Fruit fly (Drosophila melanogaster): ENCODE measurements around the gene CG17721.
A peak's percentile ranks its signal among the peaks of the same experiment; 100 is the strongest.

Gene CG17721

dm6 chr3R:11253768-11254167, 18.8 kb downstream of the CG17721 start:
- TF ChIP-seq EcR (GFP tag; optimal IDR thresholded peaks at IDR 0.05) (no peak), CG15710 (tag; optimal IDR thresholded peaks at IDR 0.05) (no peak), gl (tag; optimal IDR thresholded peaks at IDR 0.05) (no peak), fd96Ca (GFP tag; IDR thresholded peaks at IDR 0.05) (no peak), CG10348 (GFP tag; IDR thresholded peaks at IDR 0.05) (no peak), CG12605 (GFP tag; IDR thresholded peaks at IDR 0.05) (no peak), rn (GFP tag; IDR thresholded peaks at IDR 0.05) (no peak), CG9948 (tag; optimal IDR thresholded peaks at IDR 0.05) (no peak), Ets98B (GFP tag; IDR thresholded peaks at IDR 0.05) (no peak), Snoo (tag; optimal IDR thresholded peaks at IDR 0.05) (no peak), CG8159 (tag; optimal IDR thresholded peaks at IDR 0.05) (no peak), Pif1B (GFP tag; optimal IDR thresholded peaks at IDR 0.05) (no peak), CG34367 (tag; optimal IDR thresholded peaks at IDR 0.05) (no peak), CG8301 (tag; optimal IDR thresholded peaks at IDR 0.05) (no peak), Pif1A (GFP tag; optimal IDR thresholded peaks at IDR 0.05) (no peak), CG4496 (GFP tag; IDR thresholded peaks at IDR 0.05) (no peak)

dm6 chr3R:11254382-11254953, 19.5 kb downstream of the CG17721 start:
- TF ChIP-seq D1 (tag; optimal IDR thresholded peaks at IDR 0.05) (no peak), CG13204 (GFP tag; optimal IDR thresholded peaks at IDR 0.05) (no peak), gl (tag; optimal IDR thresholded peaks at IDR 0.05) (no peak), CG4496 (GFP tag; IDR thresholded peaks at IDR 0.05) (no peak), CG32121 (GFP tag; IDR thresholded peaks at IDR 0.05) (no peak)

dm6 chr3R:11257537-11257936, 22.6 kb downstream of the CG17721 start:
- TF ChIP-seq Pif1A (GFP tag; optimal IDR thresholded peaks at IDR 0.05) (no peak), gl (tag; optimal IDR thresholded peaks at IDR 0.05) (no peak), EcR (GFP tag; optimal IDR thresholded peaks at IDR 0.05) (no peak), CG14655 (GFP tag; optimal IDR thresholded peaks at IDR 0.05) (no peak)

dm6 chr3R:11260966-11261530, 26.1 kb downstream of the CG17721 start:
- TF ChIP-seq CG10348 (GFP tag; IDR thresholded peaks at IDR 0.05) (no peak), CG17806 (tag; optimal IDR thresholded peaks at IDR 0.05) (no peak), EcR (GFP tag; optimal IDR thresholded peaks at IDR 0.05) (no peak), CG15710 (tag; optimal IDR thresholded peaks at IDR 0.05) (no peak), CG8301 (tag; optimal IDR thresholded peaks at IDR 0.05) (no peak), CG9948 (tag; optimal IDR thresholded peaks at IDR 0.05) (no peak), gl (tag; optimal IDR thresholded peaks at IDR 0.05) (no peak), CG12605 (GFP tag; IDR thresholded peaks at IDR 0.05) (no peak), Pif1A (GFP tag; optimal IDR thresholded peaks at IDR 0.05) (no peak), CG32121 (GFP tag; IDR thresholded peaks at IDR 0.05) (no peak), fd96Ca (GFP tag; IDR thresholded peaks at IDR 0.05) (no peak), CG8159 (tag; optimal IDR thresholded peaks at IDR 0.05) (no peak)

- no peak for TF ChIP-seq fd96Ca (GFP tag; IDR thresholded peaks at IDR 0.05)
- no peak for TF ChIP-seq Pif1A (GFP tag; optimal IDR thresholded peaks at IDR 0.05)
- TF ChIP-seq Ets98B (GFP tag; IDR thresholded peaks at IDR 0.05) = no peak
- no peak for TF ChIP-seq CG15710 (tag; optimal IDR thresholded peaks at IDR 0.05)
- no peak for TF ChIP-seq CG8159 (tag; optimal IDR thresholded peaks at IDR 0.05)
- no peak for TF ChIP-seq D1 (tag; optimal IDR thresholded peaks at IDR 0.05)
- no peak for TF ChIP-seq Snoo (tag; optimal IDR thresholded peaks at IDR 0.05)
- no peak for TF ChIP-seq CG34367 (tag; optimal IDR thresholded peaks at IDR 0.05)
- TF ChIP-seq Pif1B (GFP tag; optimal IDR thresholded peaks at IDR 0.05) = no peak
- no peak for TF ChIP-seq rn (GFP tag; IDR thresholded peaks at IDR 0.05)
- TF ChIP-seq CG8301 (tag; optimal IDR thresholded peaks at IDR 0.05) = no peak
- no peak for TF ChIP-seq CG9948 (tag; optimal IDR thresholded peaks at IDR 0.05)
- TF ChIP-seq CG13204 (GFP tag; optimal IDR thresholded peaks at IDR 0.05) = no peak
- TF ChIP-seq EcR (GFP tag; optimal IDR thresholded peaks at IDR 0.05) = no peak
- no peak for TF ChIP-seq CG10348 (GFP tag; IDR thresholded peaks at IDR 0.05)
- no peak for TF ChIP-seq CG17806 (tag; optimal IDR thresholded peaks at IDR 0.05)
- no peak for TF ChIP-seq CG14655 (GFP tag; optimal IDR thresholded peaks at IDR 0.05)
- no peak for TF ChIP-seq CG32121 (GFP tag; IDR thresholded peaks at IDR 0.05)
- TF ChIP-seq gl (tag; optimal IDR thresholded peaks at IDR 0.05) = no peak
Observed at dm6 chr3R:11263579-11263978, 28.6 kb downstream of the CG17721 start.

- TF ChIP-seq CG34367 (tag; optimal IDR thresholded peaks at IDR 0.05) = peak; percentile 53
- TF ChIP-seq CG14655 (GFP tag; optimal IDR thresholded peaks at IDR 0.05) = peak; percentile 76
- no peak for TF ChIP-seq CG32121 (GFP tag; IDR thresholded peaks at IDR 0.05)
- TF ChIP-seq CG13204 (GFP tag; optimal IDR thresholded peaks at IDR 0.05) = peak; percentile 11
- TF ChIP-seq CG4496 (GFP tag; IDR thresholded peaks at IDR 0.05) = no peak; the same call in 2 of the 3 replicates
- TF ChIP-seq Pif1A (GFP tag; optimal IDR thresholded peaks at IDR 0.05) = peak; percentile 64
- TF ChIP-seq CG12605 (GFP tag; IDR thresholded peaks at IDR 0.05) = 0 out of 2 replicates have a peak, but pooled peaks have one; percentile 9
- no peak for TF ChIP-seq EcR (GFP tag; optimal IDR thresholded peaks at IDR 0.05)
- peak; percentile 55 for TF ChIP-seq CG8301 (tag; optimal IDR thresholded peaks at IDR 0.05)
- peak; percentile 41 for TF ChIP-seq CG8159 (tag; optimal IDR thresholded peaks at IDR 0.05)
- TF ChIP-seq CG9948 (tag; optimal IDR thresholded peaks at IDR 0.05) = no peak
- TF ChIP-seq gl (tag; optimal IDR thresholded peaks at IDR 0.05) = no peak
- TF ChIP-seq Ets98B (GFP tag; IDR thresholded peaks at IDR 0.05) = no peak; the same call in 1 of the 2 replicates
- TF ChIP-seq CG17806 (tag; optimal IDR thresholded peaks at IDR 0.05) = no peak
- no peak for TF ChIP-seq rn (GFP tag; IDR thresholded peaks at IDR 0.05)
- no peak for TF ChIP-seq Snoo (tag; optimal IDR thresholded peaks at IDR 0.05)
- TF ChIP-seq Pif1B (GFP tag; optimal IDR thresholded peaks at IDR 0.05) = peak; percentile 45
- TF ChIP-seq CG15710 (tag; optimal IDR thresholded peaks at IDR 0.05) = peak; percentile 19
- TF ChIP-seq CG10348 (GFP tag; IDR thresholded peaks at IDR 0.05) = no peak
- TF ChIP-seq fd96Ca (GFP tag; IDR thresholded peaks at IDR 0.05) = no peak
- TF ChIP-seq D1 (tag; optimal IDR thresholded peaks at IDR 0.05) = peak; percentile 4
Observed at dm6 chr3R:11269013-11269412, 34.1 kb downstream of the CG17721 start.
